Fruit fly (Drosophila melanogaster) whole organism, larva: ENCODE measurements around the gene CG1789.

ENCODE experiments used
- noc ChIP-seq: fragments of 200-800 bp; sonication (Bioruptor generic); optimal IDR thresholded peaks from 3 replicates; lab custom pipeline; 2019; ENCODE audit warnings: missing biosample characterization, mild to moderate bottlenecking, missing genetic modification characterization, moderate library complexity

Gene CG1789

dm6 chrX:8714064-8715046, 6.0 kb upstream of the CG1789 start, which contains the start of the genes CG2004 and CG1785:
Gene CG2004 (minus strand): TSS chrX:8714924.
Gene CG1785 (plus strand): TSS chrX:8714936.
- TF ChIP-seq noc (tag; lab: Kevin White, UChicago): peak; percentile 89

- no peak for TF ChIP-seq noc (tag; lab: Kevin White, UChicago)
These were observed 1.2 kb downstream of the CG1789 start for dm6 chrX:8721501-8721900.

- no peak for TF ChIP-seq noc (tag; lab: Kevin White, UChicago)
These were observed 3.2 kb downstream of the CG1789 start for dm6 chrX:8723393-8723987.

- no peak for TF ChIP-seq noc (tag; lab: Kevin White, UChicago)
These were observed 4.5 kb downstream of the CG1789 start for dm6 chrX:8724815-8725214.

- TF ChIP-seq noc (tag; lab: Kevin White, UChicago): no peak
These were observed 4.9 kb downstream of the CG1789 start for dm6 chrX:8725238-8725637.

dm6 chrX:8726816-8727215, 6.5 kb downstream of the CG1789 start:
- no peak for TF ChIP-seq noc (tag; lab: Kevin White, UChicago)

- no peak for TF ChIP-seq noc (tag; lab: Kevin White, UChicago)
These were observed 7.7 kb downstream of the CG1789 start for dm6 chrX:8728030-8728429.

- no peak for TF ChIP-seq noc (tag; lab: Kevin White, UChicago)
These were observed 10.0 kb downstream of the CG1789 start for dm6 chrX:8730306-8730705.

dm6 chrX:8731464-8731863, 11.1 kb downstream of the CG1789 start:
- TF ChIP-seq noc (tag; lab: Kevin White, UChicago): no peak

- no peak for TF ChIP-seq noc (tag; lab: Kevin White, UChicago)
These were observed 12.1 kb downstream of the CG1789 start for dm6 chrX:8732379-8732778.

dm6 chrX:8743456-8743965, 23.2 kb downstream of the CG1789 start:
- no peak for TF ChIP-seq noc (tag; lab: Kevin White, UChicago)

dm6 chrX:8746933-8747332, 26.6 kb downstream of the CG1789 start:
- TF ChIP-seq noc (tag; lab: Kevin White, UChicago): no peak

- TF ChIP-seq noc (tag; lab: Kevin White, UChicago): no peak
These were observed 27.3 kb downstream of the CG1789 start for dm6 chrX:8747627-8748026.

dm6 chrX:8753703-8754102, 33.4 kb downstream of the CG1789 start:
- TF ChIP-seq noc (tag; lab: Kevin White, UChicago): no peak

- TF ChIP-seq noc (tag; lab: Kevin White, UChicago): no peak
These were observed 35.0 kb downstream of the CG1789 start for dm6 chrX:8755352-8755751.

- TF ChIP-seq noc (tag; lab: Kevin White, UChicago): no peak
These were observed 37.5 kb downstream of the CG1789 start for dm6 chrX:8757775-8758363.
